Worm (Caenorhabditis elegans): ENCODE data around the gene H43I07.1.
"Not testable (repeated sequence)": the region's sequence is repeated elsewhere in the genome, so short reads cannot be mapped to it uniquely, and the experiment has no call there.

The H43I07.1 gene

DNA sequence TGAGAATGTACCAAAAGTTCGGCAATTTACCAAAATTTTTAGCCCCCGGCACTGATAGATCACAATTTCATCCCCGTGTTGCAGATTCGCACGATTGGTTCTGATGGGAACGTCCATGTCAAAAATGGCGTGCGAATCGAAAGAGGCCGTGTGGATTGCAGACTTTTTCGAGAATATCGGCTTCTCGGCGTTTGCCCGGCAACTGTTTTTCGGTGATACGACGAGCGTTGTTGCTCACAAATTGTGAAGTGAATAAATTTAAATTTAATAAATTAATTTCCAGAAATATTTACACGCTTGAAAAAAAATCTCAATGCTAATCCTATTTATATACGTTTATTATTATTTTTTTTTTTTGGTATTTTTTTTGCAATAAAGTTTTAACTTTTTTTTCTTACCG lies 14.9 kb upstream of the H43I07.1 start:
- TF ChIP-seq him-1 (tag; optimal IDR thresholded peaks at IDR 0.05) (no peak), dao-5 (tag; optimal IDR thresholded peaks at IDR 0.05) (no peak), W03F9.2 (tag; optimal IDR thresholded peaks at IDR 0.05) (no peak)

DNA sequence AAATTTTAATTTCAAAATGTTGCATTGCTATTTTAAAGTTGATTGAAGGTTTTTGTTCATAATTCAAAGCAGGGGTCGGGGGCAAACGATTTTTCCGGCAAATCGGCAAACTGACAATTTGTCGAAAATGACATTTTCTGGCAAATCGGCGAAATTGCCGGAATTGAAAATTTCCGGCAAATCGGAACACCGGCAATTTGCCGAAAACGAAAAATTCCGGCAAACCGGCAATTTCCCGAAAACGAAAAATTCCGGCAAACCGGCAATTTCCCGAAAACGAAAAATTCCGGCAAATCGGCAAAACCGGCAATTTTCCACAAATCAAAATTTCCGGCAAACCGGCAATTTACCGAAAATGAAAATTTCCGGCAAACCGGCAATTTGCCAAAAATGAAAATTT lies 14.3 kb upstream of the H43I07.1 start:
- TF ChIP-seq W03F9.2 (tag; optimal IDR thresholded peaks at IDR 0.05) (no peak), dao-5 (tag; optimal IDR thresholded peaks at IDR 0.05) (no peak), him-1 (tag; optimal IDR thresholded peaks at IDR 0.05) (no peak)

DNA sequence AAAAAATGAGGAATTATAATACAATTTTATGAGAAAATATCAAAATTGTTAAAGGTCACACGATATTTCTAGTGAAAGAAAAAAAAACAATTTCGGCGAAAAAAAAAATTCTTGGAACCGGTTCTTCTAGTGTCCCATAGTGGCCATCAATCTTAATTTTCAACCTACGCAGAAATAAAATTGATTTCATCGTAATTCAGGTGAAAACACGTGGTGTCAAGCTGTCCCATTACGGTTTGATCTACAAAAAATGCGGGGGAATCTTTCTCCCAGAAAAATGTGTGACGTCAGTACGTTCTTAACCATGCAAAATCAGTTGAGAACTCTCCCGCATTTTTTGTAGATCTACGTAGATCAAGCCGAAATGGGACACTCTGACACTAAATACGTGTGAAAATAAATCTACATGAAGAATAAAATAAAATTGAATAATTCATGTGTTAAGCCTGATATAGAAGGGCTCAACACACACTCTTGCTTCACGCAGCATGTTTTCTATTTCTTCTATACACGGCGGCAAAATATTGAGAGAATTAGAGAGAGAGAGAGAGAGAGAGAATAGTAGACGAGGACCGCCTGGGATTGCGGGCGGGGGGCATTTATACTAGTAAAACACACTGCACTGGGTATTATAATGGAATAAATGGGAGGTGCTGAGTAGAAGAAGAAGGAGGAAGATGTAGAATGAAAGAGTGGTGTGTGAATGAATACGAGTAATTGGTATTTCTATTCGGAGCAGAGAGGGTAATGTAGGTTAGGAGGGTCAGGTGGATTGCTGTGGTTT lies 11.6 kb upstream of the H43I07.1 start:
- TF ChIP-seq him-1 (tag; optimal IDR thresholded peaks at IDR 0.05) (no peak), W03F9.2 (tag; optimal IDR thresholded peaks at IDR 0.05) (no peak), dao-5 (tag; optimal IDR thresholded peaks at IDR 0.05) (no peak)

DNA sequence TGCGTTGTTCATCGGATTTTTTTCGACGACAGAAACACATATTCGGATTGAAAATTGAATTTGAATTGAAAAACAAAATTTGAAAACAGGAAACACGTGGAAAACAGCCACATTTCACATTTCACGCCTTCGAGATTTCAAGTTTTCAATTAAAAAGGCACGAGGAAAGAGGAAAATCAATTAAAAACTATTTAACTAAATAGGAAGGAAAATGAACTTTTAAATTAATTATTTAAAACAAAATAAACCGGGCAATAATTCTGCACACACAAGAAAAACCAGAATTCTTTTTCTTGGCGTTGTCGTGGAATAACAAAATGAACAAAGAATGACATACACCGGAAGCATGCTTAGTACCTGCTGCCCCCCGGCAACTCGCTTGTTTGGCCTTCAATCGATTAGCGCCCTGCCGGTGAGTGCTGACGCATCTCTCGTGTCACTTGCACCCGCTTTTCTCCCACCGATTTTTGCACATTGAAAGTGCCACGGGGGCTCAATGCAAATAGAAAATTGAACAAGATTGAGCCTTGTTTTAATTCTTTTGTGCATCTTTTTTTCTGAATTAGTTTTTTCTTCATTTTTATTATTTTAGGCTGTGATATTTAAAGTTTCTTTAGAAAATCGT lies 9.8 kb upstream of the H43I07.1 start, which contains the start of gene Y45G5AM.9:
Gene Y45G5AM.9 (minus strand): TSS at position 51 of the 625 bp plus-strand sequence.
- TF ChIP-seq W03F9.2 (tag; optimal IDR thresholded peaks at IDR 0.05), result no peak
- no peak for TF ChIP-seq dao-5 (tag; optimal IDR thresholded peaks at IDR 0.05)
- peak; percentile 43 for TF ChIP-seq him-1 (tag; optimal IDR thresholded peaks at IDR 0.05)

DNA sequence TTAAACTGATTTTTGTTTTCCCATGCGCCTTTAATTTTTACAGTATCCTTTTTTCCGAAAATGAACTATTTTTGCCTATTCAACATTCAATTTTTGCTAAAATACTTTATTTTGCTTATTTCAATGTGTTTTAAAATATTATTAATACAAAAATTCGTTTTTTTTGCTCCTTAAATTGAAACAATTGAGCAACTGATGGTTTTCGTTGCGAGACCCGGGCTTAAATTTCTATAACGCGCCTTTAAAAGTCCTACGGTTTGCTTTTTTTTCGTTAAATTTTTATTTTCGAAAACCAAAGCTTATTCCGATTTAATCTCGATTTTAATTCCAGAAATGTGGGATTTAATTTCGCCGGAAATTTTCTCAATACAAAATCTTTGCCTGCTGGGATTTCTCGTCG lies 9.2 kb upstream of the H43I07.1 start, which contains the start of gene algn-5:
Gene algn-5 (plus strand): TSS at position 295 of the 400 bp plus-strand sequence.
- TF ChIP-seq him-1 (tag; optimal IDR thresholded peaks at IDR 0.05) (no peak), W03F9.2 (tag; optimal IDR thresholded peaks at IDR 0.05) (no peak), dao-5 (tag; optimal IDR thresholded peaks at IDR 0.05) (no peak)

DNA sequence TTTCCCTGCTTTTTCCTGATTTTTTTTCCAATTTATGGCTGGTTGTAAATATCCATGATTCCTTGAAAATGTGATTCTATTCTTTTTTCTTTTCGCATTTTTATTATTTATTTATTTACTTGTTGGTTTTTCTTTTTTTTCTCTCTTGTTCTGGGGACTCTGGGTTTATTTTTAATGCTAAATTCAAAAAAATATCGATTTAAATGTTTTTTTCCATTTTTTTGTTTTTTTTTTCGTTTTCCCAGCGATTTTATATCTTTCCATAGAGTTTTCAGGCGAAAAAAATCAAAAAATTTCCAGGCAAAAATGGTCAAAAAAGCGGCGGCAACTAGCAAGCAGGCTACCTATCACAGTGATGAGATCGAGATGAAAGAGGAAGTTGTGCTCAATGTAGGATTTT lies 5.3 kb upstream of the H43I07.1 start, which contains the start of gene rpac-40:
Gene rpac-40 (plus strand): TSS at position 301 of the 400 bp plus-strand sequence.
- no peak for TF ChIP-seq W03F9.2 (tag; optimal IDR thresholded peaks at IDR 0.05)
- TF ChIP-seq him-1 (tag; optimal IDR thresholded peaks at IDR 0.05), result no peak
- TF ChIP-seq dao-5 (tag; optimal IDR thresholded peaks at IDR 0.05), result no peak

DNA sequence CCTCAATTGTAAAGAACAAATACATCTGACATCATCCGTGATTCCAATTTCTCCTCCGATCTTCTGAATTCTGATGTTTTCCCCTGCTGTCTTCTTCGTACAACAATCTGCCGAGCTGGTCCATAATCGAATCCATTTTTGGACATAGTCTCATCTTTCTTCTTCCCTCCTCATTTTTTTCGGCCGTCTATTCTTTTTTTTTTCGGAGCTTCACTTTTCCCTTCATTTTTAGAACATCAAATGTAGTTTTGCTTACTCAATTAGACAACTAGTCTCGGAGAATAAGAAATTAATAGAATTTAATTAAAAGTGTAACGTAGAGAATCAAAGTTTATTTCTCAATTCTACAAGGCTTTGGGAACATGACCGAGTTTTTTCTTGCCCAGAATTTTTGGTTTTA lies 7.0 kb downstream of the H43I07.1 start:
- no peak for TF ChIP-seq him-1 (tag; optimal IDR thresholded peaks at IDR 0.05)
- no peak for TF ChIP-seq dao-5 (tag; optimal IDR thresholded peaks at IDR 0.05)
- no peak for TF ChIP-seq W03F9.2 (tag; optimal IDR thresholded peaks at IDR 0.05)

DNA sequence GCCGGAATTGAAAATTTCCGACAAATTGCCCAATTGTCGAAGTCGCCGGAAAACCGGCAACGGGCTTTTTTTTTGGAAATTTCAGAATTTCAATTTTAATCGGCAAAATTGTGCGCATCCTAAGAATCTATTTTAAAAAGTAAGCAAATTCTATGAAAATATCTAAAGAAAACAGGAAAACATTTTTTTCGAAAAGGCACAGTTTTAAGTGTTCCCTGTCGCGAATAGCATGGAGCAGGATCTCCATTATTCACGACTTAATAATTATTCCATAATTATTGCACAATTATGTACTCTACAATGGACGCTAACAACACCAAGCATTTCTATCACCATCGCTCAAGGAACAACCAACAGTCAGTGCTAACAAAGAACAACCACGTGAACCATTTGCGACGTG lies 11.3 kb downstream of the H43I07.1 start, which contains the start of gene H43I07.4:
Gene H43I07.4 (plus strand): TSS at position 301 of the 400 bp plus-strand sequence.
- not testable (repeated sequence) for TF ChIP-seq W03F9.2, dao-5, him-1 (tag; optimal IDR thresholded peaks at IDR 0.05)

DNA sequence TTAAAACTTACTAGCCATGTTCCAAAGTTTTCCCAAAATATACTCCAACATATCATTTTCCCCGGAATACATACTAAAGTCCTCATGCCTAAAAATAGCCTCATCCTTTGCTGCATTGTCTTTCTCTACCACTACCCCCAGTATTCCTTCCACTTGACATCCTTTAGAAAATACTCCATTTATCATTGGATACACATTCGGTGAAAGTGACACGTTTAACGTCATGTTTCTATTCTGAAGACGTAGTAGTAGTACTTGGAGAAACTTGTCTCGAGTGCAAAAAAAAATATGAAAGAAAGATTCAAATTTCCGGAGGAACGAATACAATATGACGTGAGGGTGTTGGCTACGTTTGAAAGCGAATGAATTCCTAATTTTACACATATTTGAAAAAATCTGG lies 12.4 kb downstream of the H43I07.1 start:
- no peak for TF ChIP-seq him-1 (tag; optimal IDR thresholded peaks at IDR 0.05)
- TF ChIP-seq dao-5 (tag; optimal IDR thresholded peaks at IDR 0.05), result no peak
- no peak for TF ChIP-seq W03F9.2 (tag; optimal IDR thresholded peaks at IDR 0.05)

DNA sequence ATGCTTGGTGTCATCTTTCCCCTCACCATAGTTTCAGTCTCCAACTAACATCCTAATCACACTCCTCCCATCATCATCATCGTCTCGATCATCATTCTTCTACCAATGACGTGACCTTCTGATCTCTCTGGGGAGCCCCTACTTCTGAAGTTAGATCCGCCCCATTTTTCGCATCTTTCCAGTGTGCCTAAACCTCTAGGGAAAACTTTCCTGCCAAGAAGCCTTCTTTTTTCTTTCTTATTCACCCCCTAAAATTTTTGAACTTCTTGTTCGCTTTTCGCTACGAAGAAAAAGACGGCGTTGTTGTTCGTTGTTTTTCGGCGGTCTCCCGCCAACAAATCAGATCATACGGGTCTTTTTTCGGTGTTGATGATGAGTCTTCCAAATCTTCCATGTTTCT lies 13.7 kb downstream of the H43I07.1 start:
- TF ChIP-seq W03F9.2 (tag; optimal IDR thresholded peaks at IDR 0.05) (no peak), him-1 (tag; optimal IDR thresholded peaks at IDR 0.05) (no peak), dao-5 (tag; optimal IDR thresholded peaks at IDR 0.05) (no peak)

DNA sequence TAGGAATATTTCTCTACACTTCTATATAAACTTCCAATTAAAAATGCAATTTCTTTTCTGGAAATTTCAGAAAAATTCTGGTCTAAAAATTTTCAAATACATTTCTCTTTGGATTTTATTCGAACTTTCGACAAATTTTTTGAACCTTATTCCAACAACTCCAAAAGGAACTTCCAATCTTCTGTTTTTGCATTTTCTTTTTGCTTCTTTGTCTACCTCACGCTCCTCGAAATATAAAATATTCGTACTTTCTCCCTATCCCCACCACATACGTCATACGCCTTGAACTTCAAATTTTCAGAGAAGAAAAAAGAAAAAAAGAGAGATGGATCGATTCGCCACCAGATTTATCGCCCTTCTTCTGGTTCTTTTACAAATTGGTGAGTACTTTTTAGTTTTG lies 14.8 kb downstream of the H43I07.1 start, which contains the start of gene nlp-9:
Gene nlp-9 (plus strand): TSS at position 301 of the 400 bp plus-strand sequence.
- no peak for TF ChIP-seq him-1 (tag; optimal IDR thresholded peaks at IDR 0.05)

DNA sequence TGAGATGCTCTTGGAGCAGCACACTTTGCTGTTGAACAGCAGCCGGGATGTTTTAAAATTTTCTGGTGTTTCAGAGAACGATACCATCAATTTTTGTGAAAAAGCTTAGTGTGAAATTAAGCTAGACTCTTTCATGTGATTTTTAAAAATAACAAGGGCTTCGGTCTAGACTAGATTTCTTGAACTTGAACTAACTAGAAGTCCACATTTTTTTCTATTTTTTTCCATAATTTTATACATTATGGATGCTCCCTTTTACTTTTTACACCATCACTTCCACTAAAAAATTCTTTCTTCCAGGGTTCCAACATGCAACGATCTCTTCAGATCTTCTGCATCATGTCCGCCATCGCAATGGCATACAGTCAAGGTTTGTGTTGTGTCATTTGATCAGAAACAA lies 31.6 kb downstream of the H43I07.1 start, which contains the start of gene nlp-13:
Gene nlp-13 (plus strand): TSS at position 301 of the 400 bp plus-strand sequence.
- TF ChIP-seq dao-5 (tag; optimal IDR thresholded peaks at IDR 0.05) (no peak), him-1 (tag; optimal IDR thresholded peaks at IDR 0.05) (no peak), W03F9.2 (tag; optimal IDR thresholded peaks at IDR 0.05) (no peak)

DNA sequence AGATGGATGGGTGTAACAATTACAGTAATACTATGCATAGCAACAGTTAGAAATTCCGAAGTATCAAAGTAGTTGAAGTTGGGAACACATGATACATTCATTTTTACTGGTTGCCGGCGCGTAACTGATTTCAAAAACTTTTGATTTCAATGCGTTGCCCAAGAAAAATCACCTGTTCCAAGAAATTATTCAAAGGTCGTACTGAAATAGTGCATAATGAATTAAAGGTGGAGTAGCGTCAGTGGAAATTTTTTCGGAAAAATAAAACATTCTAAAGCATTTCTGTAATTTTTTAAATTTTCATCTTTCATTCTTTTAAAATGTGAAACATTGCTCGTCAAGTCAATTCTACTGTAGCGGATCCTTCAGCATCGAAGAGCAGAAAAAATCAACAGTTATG lies 35.8 kb downstream of the H43I07.1 start, which contains the start of gene srh-204:
Gene srh-204 (minus strand): TSS at position 101 of the 400 bp plus-strand sequence.
- TF ChIP-seq W03F9.2 (tag; optimal IDR thresholded peaks at IDR 0.05) (no peak), him-1 (tag; optimal IDR thresholded peaks at IDR 0.05) (no peak), dao-5 (tag; optimal IDR thresholded peaks at IDR 0.05) (no peak)

DNA sequence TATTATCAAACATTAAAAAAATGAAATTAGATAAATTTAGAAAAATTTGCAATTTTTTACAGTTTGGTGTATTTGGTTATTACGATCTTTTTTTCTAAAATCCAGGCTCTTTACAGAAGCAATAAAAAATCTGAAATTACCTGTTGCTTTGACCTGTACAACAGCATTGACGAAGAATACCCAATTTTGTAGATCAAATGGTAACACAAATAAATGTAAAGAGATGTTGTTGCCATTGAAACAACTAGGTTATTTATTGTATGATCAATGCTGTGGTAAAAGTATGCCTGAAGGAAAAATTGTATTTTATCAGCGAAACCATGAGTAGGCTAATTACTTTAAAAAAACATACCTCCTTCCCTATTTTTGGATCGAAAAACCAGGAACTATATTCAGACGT lies 37.0 kb downstream of the H43I07.1 start:
- TF ChIP-seq dao-5 (tag; optimal IDR thresholded peaks at IDR 0.05), result no peak
- TF ChIP-seq W03F9.2 (tag; optimal IDR thresholded peaks at IDR 0.05), result no peak
- no peak for TF ChIP-seq him-1 (tag; optimal IDR thresholded peaks at IDR 0.05)

Measured in whole organism, L4/young adult.